Fruit fly (Drosophila melanogaster) whole organism, embryonic: ENCODE measurements around the gene Cisd2.
A peak's percentile ranks its signal among the peaks of the same experiment; 100 is the strongest.

Experiments used
- BEAF-32 ChIP-seq: fragments of 200-800 bp; sonication (Bioruptor generic); optimal IDR thresholded peaks from 3 replicates; lab custom pipeline; 2017; ENCODE audit warnings: missing biosample characterization, missing genetic modification characterization, mild to moderate bottlenecking, moderate library complexity, missing genetic modification reagents
- Bgb ChIP-seq: fragments of 200-800 bp; sonication (Bioruptor generic); IDR thresholded peaks from 2 replicates; pipeline ENCODE4 v1.3.6; 2022; ENCODE audit warnings: missing biosample characterization, missing genetic modification characterization; ENCODE audit not compliant: partially characterized antibody
- CG10431 ChIP-seq: fragments of 200-800 bp; sonication (Bioruptor generic); optimal IDR thresholded peaks from 3 replicates; lab custom pipeline; 2018; ENCODE audit warnings: missing biosample characterization, mild to moderate bottlenecking, missing genetic modification characterization
- CG11504 ChIP-seq: fragments of 200-800 bp; sonication (Bioruptor generic); optimal IDR thresholded peaks from 3 replicates; lab custom pipeline; 2019; ENCODE audit warnings: missing biosample characterization, mild to moderate bottlenecking, missing genetic modification characterization, moderate library complexity
- CG12659 ChIP-seq: fragments of 200-800 bp; sonication (Bioruptor generic); optimal IDR thresholded peaks from 3 replicates; lab custom pipeline; 2017; ENCODE audit warnings: mild to moderate bottlenecking, missing biosample characterization, missing genetic modification reagents, missing genetic modification characterization
- CG1529 ChIP-seq: fragments of 200-800 bp; sonication (Bioruptor generic); optimal IDR thresholded peaks from 3 replicates; lab custom pipeline; 2018; ENCODE audit warnings: missing biosample characterization, missing genetic modification characterization
- CG15479 ChIP-seq: fragments of 200-800 bp; sonication (Bioruptor generic); optimal IDR thresholded peaks from 3 replicates; lab custom pipeline; 2019; ENCODE audit warnings: missing biosample characterization, mild to moderate bottlenecking, missing genetic modification characterization, moderate library complexity
- CG1647 ChIP-seq: fragments of 200-800 bp; sonication (Bioruptor generic); optimal IDR thresholded peaks from 3 replicates; lab custom pipeline; 2016; ENCODE audit warnings: missing biosample characterization, missing genetic modification characterization
- CG17361 ChIP-seq: fragments of 200-800 bp; sonication (Bioruptor generic); IDR thresholded peaks from 3 replicates; pipeline ENCODE4 v1.3.6; 2022; ENCODE audit warnings: missing biosample characterization, missing genetic modification characterization
- CG18262 ChIP-seq: fragments of 200-800 bp; optimal IDR thresholded peaks from 3 replicates; lab custom pipeline; 2019; ENCODE audit warnings: missing biosample characterization, mild to moderate bottlenecking, missing genetic modification characterization, moderate library complexity
- CG1832 ChIP-seq: fragments of 200-800 bp; sonication (Bioruptor generic); optimal IDR thresholded peaks from 2 replicates; lab custom pipeline; 2017; ENCODE audit warnings: missing biosample characterization, mild to moderate bottlenecking, missing genetic modification characterization, inconsistent platforms
- CG32767 ChIP-seq: fragments of 200-800 bp; sonication (Bioruptor generic); IDR thresholded peaks from 2 replicates; pipeline ENCODE4 v1.3.6; 2022; ENCODE audit warnings: missing biosample characterization, missing genetic modification characterization
- CG33213 ChIP-seq: fragments of 200-800 bp; sonication (Bioruptor generic); optimal IDR thresholded peaks from 3 replicates; lab custom pipeline; 2016; ENCODE audit warnings: missing biosample characterization, missing genetic modification characterization
- CG7839 ChIP-seq: fragments of 200-800 bp; sonication (Bioruptor generic); optimal IDR thresholded peaks from 3 replicates; lab custom pipeline; 2018; ENCODE audit warnings: missing biosample characterization, mild to moderate bottlenecking, missing genetic modification characterization, moderate library complexity
- CTCF ChIP-seq: fragments of 200-800 bp; sonication (Bioruptor generic); optimal IDR thresholded peaks from 2 replicates; lab custom pipeline; 2017; ENCODE audit warnings: missing biosample characterization, mild to moderate bottlenecking, missing genetic modification characterization, moderate library complexity
- D19A ChIP-seq: fragments of 200-800 bp; optimal IDR thresholded peaks from 3 replicates; lab custom pipeline; 2019; ENCODE audit warnings: missing biosample characterization, mild to moderate bottlenecking, missing genetic modification characterization, moderate library complexity
- E2f2 ChIP-seq: fragments of 200-800 bp; sonication (Bioruptor generic); IDR thresholded peaks from 2 replicates; pipeline ENCODE4 v1.3.6; 2022; ENCODE audit warnings: missing biosample characterization, missing genetic modification characterization
- H2.0 ChIP-seq: fragments of 200-800 bp; sonication (Bioruptor generic); IDR thresholded peaks from 2 replicates; pipeline ENCODE4 v1.3.6; 2022; ENCODE audit warnings: missing biosample characterization, missing genetic modification characterization
- Hand ChIP-seq: fragments of 200-800 bp; sonication (Bioruptor generic); optimal IDR thresholded peaks from 2 replicates; lab custom pipeline; 2017; ENCODE audit warnings: mild to moderate bottlenecking, missing biosample characterization, missing genetic modification reagents, missing genetic modification characterization
- HmgZ ChIP-seq: fragments of 200-800 bp; sonication (Bioruptor generic); optimal IDR thresholded peaks from 2 replicates; lab custom pipeline; 2018; ENCODE audit warnings: missing biosample characterization, mild to moderate bottlenecking, missing genetic modification characterization
- Med ChIP-seq: fragments of 200-800 bp; sonication (Bioruptor generic); peaks from one replicate; lab custom pipeline; 2016; ENCODE audit warnings: missing biosample characterization, missing genetic modification characterization, mild to moderate bottlenecking, inconsistent platforms, moderate library complexity
- Oli ChIP-seq: fragments of 200-800 bp; sonication (Bioruptor generic); optimal IDR thresholded peaks from 2 replicates; lab custom pipeline; 2018; ENCODE audit warnings: missing biosample characterization, mild to moderate bottlenecking, missing genetic modification characterization, moderate library complexity
- Opbp ChIP-seq: fragments of 200-800 bp; sonication (Bioruptor generic); IDR thresholded peaks from 3 replicates; pipeline ENCODE4 v1.3.6; 2022; ENCODE audit warnings: missing biosample characterization, missing genetic modification characterization; ENCODE audit not compliant: partially characterized antibody
- Sox102F ChIP-seq: fragments of 200-800 bp; sonication (Bioruptor generic); optimal IDR thresholded peaks from 2 replicates; lab custom pipeline; 2018; ENCODE audit warnings: missing biosample characterization, mild to moderate bottlenecking, missing genetic modification characterization, moderate library complexity
- Trl ChIP-seq, 3 experiments: fragments of >200 bp in 2 of 3; fragments of 200-800 bp in 1 of 3; sonication (Bioruptor generic) in 1 of 3; optimal IDR thresholded peaks; 2 replicates in 1 of 3; 3 replicates in 2 of 3; lab custom pipeline; 2016 to 2017; ENCODE audit warnings: missing biosample characterization in 1 of 3, missing genetic modification characterization in 1 of 3
- cg ChIP-seq: fragments of 200-800 bp; sonication (Bioruptor generic); optimal IDR thresholded peaks from 3 replicates; lab custom pipeline; 2019; ENCODE audit warnings: missing biosample characterization, mild to moderate bottlenecking, missing genetic modification characterization, moderate library complexity
- chn ChIP-seq: fragments of 200-800 bp; sonication (Bioruptor generic); optimal IDR thresholded peaks from 2 replicates; lab custom pipeline; 2016; ENCODE audit warnings: missing biosample characterization, missing genetic modification characterization
- crol ChIP-seq: fragments of 200-800 bp; sonication (Bioruptor generic); IDR thresholded peaks from 2 replicates; pipeline ENCODE4 v1.3.6; 2022; ENCODE audit warnings: missing biosample characterization, missing genetic modification characterization
- crp ChIP-seq, 2 experiments: fragments of 200-800 bp; sonication (Bioruptor generic); optimal IDR thresholded peaks; 2 replicates in 1 of 2; 3 replicates in 1 of 2; lab custom pipeline; 2017; ENCODE audit warnings: missing biosample characterization in 2 of 2, missing genetic modification characterization in 2 of 2, mild to moderate bottlenecking in 1 of 2, moderate library complexity in 1 of 2
- dati ChIP-seq: fragments of 200-800 bp; sonication (Bioruptor generic); IDR thresholded peaks from 2 replicates; pipeline ENCODE4 v1.3.6; 2022; ENCODE audit warnings: missing biosample characterization, missing genetic modification characterization
- esg ChIP-seq: fragments of 200-800 bp; sonication (Bioruptor generic); conservative IDR thresholded peaks from 2 replicates; pipeline ENCODE4 v1.3.6; 2022; ENCODE audit warnings: missing biosample characterization, missing genetic modification characterization
- exex ChIP-seq: fragments of 200-800 bp; sonication (Bioruptor generic); optimal IDR thresholded peaks from 4 replicates; lab custom pipeline; 2018; ENCODE audit warnings: missing biosample characterization, mild to moderate bottlenecking, missing genetic modification characterization, moderate library complexity
- grau ChIP-seq: fragments of 200-800 bp; optimal IDR thresholded peaks from 3 replicates; lab custom pipeline; 2019; ENCODE audit warnings: missing biosample characterization, mild to moderate bottlenecking, missing genetic modification characterization, moderate library complexity
- hb ChIP-seq: fragments of 200-800 bp; sonication (Bioruptor generic); IDR thresholded peaks from 3 replicates; pipeline ENCODE4 v1.3.6; 2022; ENCODE audit warnings: missing biosample characterization, missing genetic modification characterization; ENCODE audit not compliant: partially characterized antibody
- insv ChIP-seq, 2 experiments: fragments of 200-800 bp; sonication (Bioruptor generic); optimal IDR thresholded peaks; 3 replicates each; lab custom pipeline; 2016 to 2018; ENCODE audit warnings: missing biosample characterization in 2 of 2, missing genetic modification characterization in 2 of 2
- kni ChIP-seq: fragments of 200-800 bp; sonication (Bioruptor generic); optimal IDR thresholded peaks from 3 replicates; lab custom pipeline; 2017; ENCODE audit warnings: mild to moderate bottlenecking, missing biosample characterization, missing genetic modification reagents, missing genetic modification characterization
- knrl ChIP-seq: fragments of 200-800 bp; sonication (Bioruptor generic); IDR thresholded peaks from 3 replicates; pipeline ENCODE4 v1.3.6; 2022; ENCODE audit warnings: missing biosample characterization, missing genetic modification characterization; ENCODE audit not compliant: partially characterized antibody
- mld ChIP-seq: fragments of 200-800 bp; sonication (Bioruptor generic); IDR thresholded peaks from 3 replicates; pipeline ENCODE4 v1.3.6; 2022; ENCODE audit warnings: missing biosample characterization, missing genetic modification characterization; ENCODE audit not compliant: partially characterized antibody
- nerfin-1 ChIP-seq: fragments of 200-800 bp; sonication (Bioruptor generic); optimal IDR thresholded peaks from 3 replicates; lab custom pipeline; 2019; ENCODE audit warnings: missing biosample characterization, mild to moderate bottlenecking, missing genetic modification characterization, moderate library complexity
- nmo ChIP-seq: fragments of 200-800 bp; sonication (Bioruptor generic); optimal IDR thresholded peaks from 2 replicates; lab custom pipeline; 2018; ENCODE audit warnings: missing biosample characterization, mild to moderate bottlenecking, missing genetic modification characterization, moderate library complexity
- pros ChIP-seq: fragments of 200-800 bp; sonication (Bioruptor generic); optimal IDR thresholded peaks from 3 replicates; lab custom pipeline; 2019; ENCODE audit warnings: missing biosample characterization, mild to moderate bottlenecking, missing genetic modification characterization, moderate library complexity
- ro ChIP-seq: fragments of 200-800 bp; sonication (Bioruptor generic); IDR thresholded peaks from 2 replicates; pipeline ENCODE4 v1.3.6; 2022; ENCODE audit warnings: missing biosample characterization, missing genetic modification characterization
- sim ChIP-seq: fragments of 200-800 bp; sonication (Bioruptor generic); IDR thresholded peaks from 2 replicates; pipeline ENCODE4 v1.3.6; 2022; ENCODE audit warnings: missing biosample characterization, missing genetic modification characterization
- tll ChIP-seq, 2 experiments: fragments of 200-800 bp in 1 of 2; fragments of >200 bp in 1 of 2; sonication (Bioruptor generic) in 1 of 2; optimal IDR thresholded peaks; 2 replicates each; lab custom pipeline; 2017 to 2019; ENCODE audit warnings: missing biosample characterization in 2 of 2, missing genetic modification characterization in 2 of 2, mild to moderate bottlenecking in 1 of 2, moderate library complexity in 1 of 2
- twi ChIP-seq: fragments of 200-800 bp; optimal IDR thresholded peaks from 2 replicates; lab custom pipeline; 2019; ENCODE audit warnings: missing biosample characterization, mild to moderate bottlenecking, missing genetic modification characterization, moderate library complexity

Gene Cisd2

dm6 chr3R:29259466-29260132 lies 36.4 kb upstream of the Cisd2 start (continued):
- TF ChIP-seq CG11504 (peak; percentile 27), chn (no peak), Sox102F (GFP tag; lab: Kevin White, UChicago) (peak; percentile 28), grau (tag; lab: Kevin White, UChicago) (peak; percentile 15), twi (peak; percentile 94), Oli (tag; lab: Kevin White, UChicago) (peak; percentile 4), CG18262 (no peak), sim (no peak), HmgZ (tag; lab: Kevin White, UChicago) (no peak), hb (no peak)

- TF ChIP-seq sim = no peak
- no peak for TF ChIP-seq CG12659 (GFP tag; lab: Kevin White, UChicago)
- peak; percentile 86 for TF ChIP-seq pros (GFP tag; lab: Kevin White, UChicago)
- peak in 1 of 2 experiments; percentile 95 for TF ChIP-seq insv (GFP tag; optimal IDR thresholded peaks at IDR 0.05; lab: Kevin White, UChicago)
- no peak for TF ChIP-seq CG1529 (GFP tag; lab: Kevin White, UChicago)
- TF ChIP-seq ro = no peak
- no peak for TF ChIP-seq CG17361 (GFP tag; lab: Robert Waterston, UW)
- TF ChIP-seq Med = no peak
- TF ChIP-seq CG1832 (GFP tag; lab: Kevin White, UChicago) = peak; percentile 60
- TF ChIP-seq Opbp = no peak
- peak in 1 of 2 experiments; percentile 82 for TF ChIP-seq tll (GFP tag; optimal IDR thresholded peaks at IDR 0.05; lab: Kevin White, UChicago)
- TF ChIP-seq nmo = no peak
- no peak for TF ChIP-seq CG7839 (tag; lab: Kevin White, UChicago)
- TF ChIP-seq mld (GFP tag; lab: Robert Waterston, UW) = no peak
- no peak for TF ChIP-seq CG32767 (GFP tag; lab: Robert Waterston, UW)
- TF ChIP-seq CG33213 (GFP tag; lab: Kevin White, UChicago) = no peak
- TF ChIP-seq CG1647 (GFP tag; lab: Kevin White, UChicago) = no peak
- no peak for TF ChIP-seq D19A (tag; lab: Kevin White, UChicago)
- peak; percentile 91 for TF ChIP-seq crol (GFP tag; lab: Robert Waterston, UW)
- no peak for TF ChIP-seq knrl (GFP tag; lab: Robert Waterston, UW)
- no peak for TF ChIP-seq H2.0 (GFP tag; lab: Robert Waterston, UW)
- peak in 1 of 2 experiments; percentile 43 for TF ChIP-seq Trl (optimal IDR thresholded peaks at IDR 0.05; lab: Kevin White, UChicago)
- TF ChIP-seq Trl (GFP tag; optimal IDR thresholded peaks at IDR 0.05; lab: Kevin White, UChicago) = no peak
- TF ChIP-seq twi = peak; percentile 57
- no peak for TF ChIP-seq CTCF (GFP tag; lab: Kevin White, UChicago)
- TF ChIP-seq Hand (GFP tag; lab: Kevin White, UChicago) = no peak
- no peak for TF ChIP-seq E2f2
- TF ChIP-seq dati (GFP tag; lab: Robert Waterston, UW) = no peak
- TF ChIP-seq CG15479 (GFP tag; lab: Kevin White, UChicago) = peak; percentile 49
- TF ChIP-seq exex (tag; lab: Kevin White, UChicago) = no peak
- peak; percentile 50 for TF ChIP-seq nerfin-1 (tag; lab: Kevin White, UChicago)
- no peak for TF ChIP-seq CG10431
- no peak for TF ChIP-seq BEAF-32 (GFP tag; lab: Kevin White, UChicago)
- TF ChIP-seq esg = no peak
- TF ChIP-seq crp (GFP tag; optimal IDR thresholded peaks at IDR 0.05; lab: Kevin White, UChicago) = peak in 1 of 2 experiments; percentile 70
- no peak for TF ChIP-seq Bgb
- TF ChIP-seq kni (GFP tag; lab: Kevin White, UChicago) = peak; percentile 41
- peak; percentile 38 for TF ChIP-seq cg (GFP tag; lab: Kevin White, UChicago)
These were observed 34.9 kb upstream of the Cisd2 start for dm6 chr3R:29257890-29258691.
